Worm (Caenorhabditis elegans) whole organism, L1 larva: ENCODE results near the gene ZK1127.13.

ENCODE experiments used
- C16A3.4 ChIP-seq: fragments of 150-350 bp; optimal IDR thresholded peaks from 2 replicates; lab custom pipeline; 2014; ENCODE audit warnings: missing biosample characterization, missing genetic modification characterization
- aly-2 ChIP-seq: fragments of 150-350 bp; optimal IDR thresholded peaks from 2 replicates; lab custom pipeline; 2014; ENCODE audit warnings: missing biosample characterization, missing genetic modification characterization
- ama-1 ChIP-seq: fragments of 150-350 bp; optimal IDR thresholded peaks from 2 replicates; lab custom pipeline; 2014
- blmp-1 ChIP-seq: fragments of 150-350 bp; optimal IDR thresholded peaks from 2 replicates; lab custom pipeline; 2014; ENCODE audit warnings: missing biosample characterization, missing genetic modification characterization
- ceh-63 ChIP-seq: fragments of 200-800 bp; sonication (Bioruptor generic); optimal IDR thresholded peaks from 2 replicates; lab custom pipeline; 2018; ENCODE audit warnings: mild to moderate bottlenecking, missing genetic modification characterization, missing compliant biosample characterization
- dsc-1 ChIP-seq: sonication (generic microtip); optimal IDR thresholded peaks from 2 replicates; lab custom pipeline; 2016; ENCODE audit warnings: mild to moderate bottlenecking, missing genetic modification characterization, missing compliant biosample characterization
- efl-1 ChIP-seq, 4 experiments: fragments of 150-350 bp; optimal IDR thresholded peaks in 3 of 4; peaks in 1 of 4; 1 replicate in 1 of 4; 2 replicates in 3 of 4; lab custom pipeline; 2014; ENCODE audit warnings: missing biosample characterization in 2 of 4, missing genetic modification characterization in 2 of 4, missing genetic modification reagents in 2 of 4
- elt-2 ChIP-seq: sonication (generic microtip); optimal IDR thresholded peaks from 2 replicates; lab custom pipeline; 2016; ENCODE audit warnings: missing genetic modification characterization, mild to moderate bottlenecking, inconsistent platforms, missing compliant biosample characterization, missing genetic modification reagents
- fkh-10 ChIP-seq: sonication (generic microtip); optimal IDR thresholded peaks from 2 replicates; lab custom pipeline; 2017; ENCODE audit warnings: missing biosample characterization, missing genetic modification reagents, missing genetic modification characterization
- grh-1 ChIP-seq: fragments of 200-800 bp; sonication (Bioruptor generic); IDR thresholded peaks from 2 replicates; pipeline ENCODE4 v1.3.6; 2022; ENCODE audit warnings: missing genetic modification reagents, missing genetic modification characterization, missing compliant biosample characterization
- hlh-4 ChIP-seq: sonication (generic microtip); optimal IDR thresholded peaks from 2 replicates; lab custom pipeline; 2016; ENCODE audit warnings: mild to moderate bottlenecking, missing genetic modification characterization, missing compliant biosample characterization
- hpl-2 ChIP-seq: fragments of 150-350 bp; optimal IDR thresholded peaks from 2 replicates; lab custom pipeline; 2014; ENCODE audit warnings: missing biosample characterization, missing genetic modification reagents, missing genetic modification characterization
- lin-14 ChIP-seq: fragments of 200-800 bp; sonication (Bioruptor generic); optimal IDR thresholded peaks from 2 replicates; lab custom pipeline; 2018; ENCODE audit warnings: mild to moderate bottlenecking, missing genetic modification characterization, moderate library complexity, missing compliant biosample characterization
- lin-35 ChIP-seq, 2 experiments: fragments of 150-350 bp; optimal IDR thresholded peaks; 2 replicates each; lab custom pipeline; 2014; ENCODE audit warnings: missing biosample characterization in 2 of 2, missing genetic modification characterization in 2 of 2, missing genetic modification reagents in 2 of 2
- lin-39 ChIP-seq: fragments of 150-350 bp; optimal IDR thresholded peaks from 2 replicates; lab custom pipeline; 2014; ENCODE audit warnings: missing biosample characterization, missing genetic modification reagents, missing genetic modification characterization
- lsy-2 ChIP-seq, 2 experiments: fragments of 150-350 bp; optimal IDR thresholded peaks; 2 replicates each; lab custom pipeline; 2014; ENCODE audit warnings: missing biosample characterization in 2 of 2, missing genetic modification characterization in 2 of 2
- mab-9 ChIP-seq: fragments of 200-800 bp; sonication (Bioruptor generic); IDR thresholded peaks from 2 replicates; pipeline ENCODE4 v1.3.6; 2022; ENCODE audit warnings: missing genetic modification reagents, missing genetic modification characterization, missing compliant biosample characterization
- nhr-11 ChIP-seq: fragments of 150-350 bp; optimal IDR thresholded peaks from 2 replicates; lab custom pipeline; 2014; ENCODE audit warnings: missing biosample characterization, missing genetic modification characterization
- nhr-19 ChIP-seq: fragments of 200-800 bp; sonication (Bioruptor generic); conservative IDR thresholded peaks from 2 replicates; pipeline ENCODE4 v1.3.6; 2022; ENCODE audit warnings: missing genetic modification characterization, missing compliant biosample characterization
- nhr-20 ChIP-seq: sonication (generic microtip); optimal IDR thresholded peaks from 2 replicates; lab custom pipeline; 2016; ENCODE audit warnings: mild to moderate bottlenecking, missing genetic modification characterization, missing compliant biosample characterization
- nhr-47 ChIP-seq: sonication (generic microtip); optimal IDR thresholded peaks from 2 replicates; lab custom pipeline; 2016; ENCODE audit warnings: mild to moderate bottlenecking, missing genetic modification characterization, moderate library complexity, missing compliant biosample characterization
- nhr-85 ChIP-seq: sonication (generic microtip); peaks from one replicate; lab custom pipeline; 2016; ENCODE audit warnings: missing genetic modification characterization, inconsistent platforms, missing compliant biosample characterization
- nhr-90 ChIP-seq: sonication (generic microtip); optimal IDR thresholded peaks from 2 replicates; lab custom pipeline; 2016; ENCODE audit warnings: mild to moderate bottlenecking, missing genetic modification characterization, missing compliant biosample characterization; ENCODE audit not compliant: poor library complexity
- pax-3 ChIP-seq: fragments of 200-800 bp; sonication (Bioruptor generic); optimal IDR thresholded peaks from 2 replicates; lab custom pipeline; 2018; ENCODE audit warnings: mild to moderate bottlenecking, missing genetic modification characterization, moderate library complexity, missing compliant biosample characterization
- rnt-1 ChIP-seq: sonication (generic microtip); optimal IDR thresholded peaks from 2 replicates; lab custom pipeline; 2016; ENCODE audit warnings: mild to moderate bottlenecking, missing genetic modification characterization, moderate library complexity, missing compliant biosample characterization
- snu-23 ChIP-seq: sonication (generic microtip); optimal IDR thresholded peaks from 2 replicates; lab custom pipeline; 2016; ENCODE audit warnings: missing genetic modification characterization, missing compliant biosample characterization
- sptf-1 ChIP-seq: fragments of 150-350 bp; optimal IDR thresholded peaks from 2 replicates; lab custom pipeline; 2014; ENCODE audit warnings: missing biosample characterization, missing genetic modification characterization
- unc-30 ChIP-seq: sonication (generic microtip); optimal IDR thresholded peaks from 2 replicates; lab custom pipeline; 2017; ENCODE audit warnings: missing biosample characterization, missing genetic modification characterization
- unc-62 ChIP-seq: fragments of 150-350 bp; optimal IDR thresholded peaks from 2 replicates; lab custom pipeline; 2014; ENCODE audit warnings: missing biosample characterization, missing genetic modification reagents, missing genetic modification characterization
- unc-86 ChIP-seq: sonication (generic microtip); optimal IDR thresholded peaks from 2 replicates; lab custom pipeline; 2016; ENCODE audit warnings: missing genetic modification characterization, missing compliant biosample characterization
- zip-4 ChIP-seq: fragments of 200-800 bp; sonication (Bioruptor generic); optimal IDR thresholded peaks from 2 replicates; lab custom pipeline; 2018; ENCODE audit warnings: mild to moderate bottlenecking, missing genetic modification characterization, moderate library complexity, missing compliant biosample characterization
- ztf-4 ChIP-seq: fragments of 150-350 bp; optimal IDR thresholded peaks from 2 replicates; lab custom pipeline; 2014; ENCODE audit warnings: missing biosample characterization, missing genetic modification characterization

ZK1127.13 gene

ce11 chrII:7024897-7025852 lies 27.9 kb upstream of the ZK1127.13 start, which contains the start of gene znf-598 (continued):
- TF ChIP-seq sptf-1 (no peak), lin-14 (peak; percentile 51)

- TF ChIP-seq efl-1 (optimal IDR thresholded peaks at IDR 0.05; lab: Kevin White, UChicago) (no peak), efl-1 (GFP tag; optimal IDR thresholded peaks at IDR 0.05 in 1 of 2; lab: Kevin White, UChicago) (peak in 1 of 2 experiments; percentile 79), nhr-85 (tag; lab: Kevin White, UChicago) (no peak)
Observed at ce11 chrII:7029524-7029923, 23.6 kb upstream of the ZK1127.13 start.

ce11 chrII:7031137-7031697 lies 21.9 kb upstream of the ZK1127.13 start:
- no peak for TF ChIP-seq hlh-4 (tag; lab: Kevin White, UChicago)
- no peak for TF ChIP-seq unc-62 (GFP tag; lab: Kevin White, UChicago)
- TF ChIP-seq nhr-20 (tag; lab: Kevin White, UChicago): peak; percentile 17
- TF ChIP-seq ama-1: no peak
- TF ChIP-seq lsy-2 (tag; optimal IDR thresholded peaks at IDR 0.05; lab: Kevin White, UChicago): peak in 1 of 2 experiments; percentile 6
- TF ChIP-seq elt-2 (tag; lab: Kevin White, UChicago): peak; percentile 61
- peak in 1 of 2 experiments; percentile 36 for TF ChIP-seq lin-35 (GFP tag; optimal IDR thresholded peaks at IDR 0.05; lab: Kevin White, UChicago)
- peak; percentile 33 for TF ChIP-seq blmp-1 (tag; lab: Kevin White, UChicago)
- no peak for TF ChIP-seq efl-1 (optimal IDR thresholded peaks at IDR 0.05; lab: Kevin White, UChicago)
- peak in 1 of 2 experiments; percentile 22 for TF ChIP-seq efl-1 (GFP tag; optimal IDR thresholded peaks at IDR 0.05 in 1 of 2; lab: Kevin White, UChicago)
- TF ChIP-seq, all 84 proteins: peak for 6

ce11 chrII:7037659-7038342 lies 15.3 kb upstream of the ZK1127.13 start, which contains the start of gene cin-4:
cin-4 (plus strand) TSS chrII:7038292.
- TF ChIP-seq mab-9 (GFP tag; lab: Robert Waterston, UW) (no peak), unc-30 (no peak), efl-1 (optimal IDR thresholded peaks at IDR 0.05; lab: Kevin White, UChicago) (no peak), efl-1 (GFP tag; optimal IDR thresholded peaks at IDR 0.05 in 1 of 2; lab: Kevin White, UChicago) (no peak), hpl-2 (no peak), nhr-11 (no peak), dsc-1 (tag; lab: Kevin White, UChicago) (no peak), rnt-1 (tag; lab: Kevin White, UChicago) (no peak), lin-39 (no peak), zip-4 (GFP tag; lab: Kevin White, UChicago) (no peak), aly-2 (tag; lab: Kevin White, UChicago) (no peak), ztf-4 (no peak), unc-62 (GFP tag; lab: Kevin White, UChicago) (no peak), ceh-63 (no peak), lsy-2 (tag; optimal IDR thresholded peaks at IDR 0.05; lab: Kevin White, UChicago) (no peak), nhr-90 (tag; lab: Kevin White, UChicago) (no peak), unc-86 (no peak), C16A3.4 (tag; lab: Kevin White, UChicago) (no peak), pax-3 (tag; lab: Kevin White, UChicago) (no peak), snu-23 (GFP tag; lab: Kevin White, UChicago) (no peak), fkh-10 (GFP tag; lab: Kevin White, UChicago) (no peak)

- TF ChIP-seq nhr-19 (GFP tag; lab: Robert Waterston, UW) (peak; percentile 57), nhr-47 (peak; percentile 29), nhr-90 (tag; lab: Kevin White, UChicago) (peak; percentile 32), grh-1 (0 out of 2 replicates have a peak, but pooled peaks have one; percentile 9)
Observed at ce11 chrII:7042090-7042489, 11.0 kb upstream of the ZK1127.13 start.
